Worm (Caenorhabditis elegans): Measurements from ENCODE around the gene uev-2.

ce11 chrIII:5582766-5583165 is at the start of gene uev-2, which contains the start of gene F56D2.8:
- TF ChIP-seq ceh-27 (GFP tag; optimal IDR thresholded peaks at IDR 0.05) (no peak), mcd-1 (GFP tag; IDR thresholded peaks at IDR 0.05) (no peak), pha-4 (tag; optimal IDR thresholded peaks at IDR 0.05) (no peak), ZK185.1 (tag; optimal IDR thresholded peaks at IDR 0.05; ENCODE audit: poor library complexity, severe bottlenecking) (no peak), ama-1 (optimal IDR thresholded peaks at IDR 0.05) (no peak), ama-1 (GFP tag; optimal IDR thresholded peaks at IDR 0.05) (no peak), dpl-1 (GFP tag; optimal IDR thresholded peaks at IDR 0.05) (no peak), unc-62 (GFP tag; optimal IDR thresholded peaks at IDR 0.05) (no peak), unc-130 (GFP tag; optimal IDR thresholded peaks at IDR 0.05) (no peak), snpc-4 (GFP tag; optimal IDR thresholded peaks at IDR 0.05) (no peak), snpc-4 (tag; optimal IDR thresholded peaks at IDR 0.05) (no peak), mes-4 (tag; optimal IDR thresholded peaks at IDR 0.05) (no peak), nfya-1 (tag; optimal IDR thresholded peaks at IDR 0.05; ENCODE audit: borderline replicate concordance, insufficient read depth) (no peak), hsf-1 (GFP tag; IDR thresholded peaks at IDR 0.05) (no peak), lin-35 (GFP tag; optimal IDR thresholded peaks at IDR 0.05) (no peak)
